Worm (Caenorhabditis elegans): ENCODE measurements around the gene tmd-2.

Gene tmd-2

ce11 chrV:8379206-8379605 is 44.7 kb downstream of the tmd-2 start, which contains the start of gene F52E1.5:
F52E1.5 (plus strand) TSS chrV:8379506.
- TF ChIP-seq tbp1 (GFP tag; optimal IDR thresholded peaks at IDR 0.05) (no peak), B0261.1 (tag; optimal IDR thresholded peaks at IDR 0.05) (no peak), F22D6.2 (tag; optimal IDR thresholded peaks at IDR 0.05) (no peak), him-1 (tag; optimal IDR thresholded peaks at IDR 0.05) (no peak), pha-4 (tag; optimal IDR thresholded peaks at IDR 0.05) (no peak), B0336.3 (GFP tag; IDR thresholded peaks at IDR 0.05) (no peak), F52B5.7 (tag; optimal IDR thresholded peaks at IDR 0.05) (no peak), mxl-1 (tag; optimal IDR thresholded peaks at IDR 0.05) (no peak), lin-54 (GFP tag; optimal IDR thresholded peaks at IDR 0.05) (no peak)

ce11 chrV:8380076-8380475 is 45.6 kb downstream of the tmd-2 start:
- TF ChIP-seq K11D2.4 (GFP tag; IDR thresholded peaks at IDR 0.05) (no peak), nfya-1 (tag; optimal IDR thresholded peaks at IDR 0.05; ENCODE audit: borderline replicate concordance, insufficient read depth) (no peak), atf-7 (tag; optimal IDR thresholded peaks at IDR 0.05) (no peak), athp-1 (tag; optimal IDR thresholded peaks at IDR 0.05) (no peak), aptf-2 (GFP tag; conservative IDR thresholded peaks at IDR 0.05) (no peak), bed-1 (GFP tag; IDR thresholded peaks at IDR 0.05) (no peak), cebp-2 (GFP tag; IDR thresholded peaks at IDR 0.05) (no peak), F57A8.1 (GFP tag; optimal IDR thresholded peaks at IDR 0.05) (no peak), Y95B8A.8 (GFP tag; IDR thresholded peaks at IDR 0.05) (no peak), rcor-1 (GFP tag; IDR thresholded peaks at IDR 0.05) (no peak), lsy-27 (tag; optimal IDR thresholded peaks at IDR 0.05; ENCODE audit: borderline replicate concordance, insufficient read depth) (no peak), hlh-26 (GFP tag; conservative IDR thresholded peaks at IDR 0.05) (no peak), madf-8 (GFP tag; conservative IDR thresholded peaks at IDR 0.05) (no peak), nhr-27 (tag; optimal IDR thresholded peaks at IDR 0.05) (no peak), F33H1.4 (GFP tag; IDR thresholded peaks at IDR 0.05) (no peak), sptf-2 (GFP tag; optimal IDR thresholded peaks at IDR 0.05) (no peak), lin-35 (GFP tag; optimal IDR thresholded peaks at IDR 0.05) (no peak), ztf-6 (GFP tag; IDR thresholded peaks at IDR 0.05) (no peak), ceh-58 (GFP tag; IDR thresholded peaks at IDR 0.05) (no peak), sdz-38 (tag; optimal IDR thresholded peaks at IDR 0.05) (no peak)

ce11 chrV:8383716-8384115 is 49.3 kb downstream of the tmd-2 start, which contains the start of gene F52E1.14:
F52E1.14 (plus strand) TSS chrV:8383922.
- TF ChIP-seq tbp1 (GFP tag; optimal IDR thresholded peaks at IDR 0.05), result peak; percentile 0
- TF ChIP-seq nhr-120 (GFP tag; IDR thresholded peaks at IDR 0.05), result no peak
- no peak for TF ChIP-seq attf-3 (GFP tag; conservative IDR thresholded peaks at IDR 0.05)
- TF ChIP-seq nhr-179 (tag; optimal IDR thresholded peaks at IDR 0.05), result no peak
- TF ChIP-seq madf-10 (tag; optimal IDR thresholded peaks at IDR 0.05), result no peak
- TF ChIP-seq lir-1 (GFP tag; conservative IDR thresholded peaks at IDR 0.05), result no peak
- no peak for TF ChIP-seq mcd-1 (GFP tag; IDR thresholded peaks at IDR 0.05)
- no peak for TF ChIP-seq hmg-1.2 (GFP tag; IDR thresholded peaks at IDR 0.05)
- TF ChIP-seq atf-7 (tag; optimal IDR thresholded peaks at IDR 0.05), result peak; percentile 37
- no peak for TF ChIP-seq F49E8.2 (tag; optimal IDR thresholded peaks at IDR 0.05; ENCODE audit: insufficient read depth)
- no peak for TF ChIP-seq ztf-22 (GFP tag; optimal IDR thresholded peaks at IDR 0.05)
- TF ChIP-seq ztf-18 (tag; optimal IDR thresholded peaks at IDR 0.05), result no peak
- no peak for TF ChIP-seq rcor-1 (GFP tag; IDR thresholded peaks at IDR 0.05)
- no peak for TF ChIP-seq F57A8.1 (GFP tag; optimal IDR thresholded peaks at IDR 0.05)
- TF ChIP-seq B0261.1 (tag; optimal IDR thresholded peaks at IDR 0.05), result no peak
- TF ChIP-seq ztf-3 (GFP tag; optimal IDR thresholded peaks at IDR 0.05), result no peak
- TF ChIP-seq die-1 (tag; optimal IDR thresholded peaks at IDR 0.05), result no peak
- TF ChIP-seq ztf-6 (GFP tag; IDR thresholded peaks at IDR 0.05), result no peak
- TF ChIP-seq ceh-58 (GFP tag; IDR thresholded peaks at IDR 0.05), result no peak
- TF ChIP-seq nhr-80 (tag; optimal IDR thresholded peaks at IDR 0.05), result peak; percentile 74
- TF ChIP-seq repo-1 (tag; optimal IDR thresholded peaks at IDR 0.05), result no peak
- TF ChIP-seq rpc-1 (optimal IDR thresholded peaks at IDR 0.05), result no peak
- TF ChIP-seq rpc-1 (tag; optimal IDR thresholded peaks at IDR 0.05), result no peak
- TF ChIP-seq lsy-27 (tag; optimal IDR thresholded peaks at IDR 0.05; ENCODE audit: borderline replicate concordance, insufficient read depth), result no peak
- TF ChIP-seq egrh-3 (GFP tag; IDR thresholded peaks at IDR 0.05), result no peak

All from whole organism, young adult.